Worm (Caenorhabditis elegans) whole organism, L4 larva: ENCODE results near the gene F35E8.9.
"Not testable (repeated sequence)": the region's sequence is repeated elsewhere in the genome, so short reads cannot be mapped to it uniquely, and the experiment has no call there.

Experiments
- D1046.2 ChIP-seq: fragments of 200-800 bp; sonication (Bioruptor generic); IDR thresholded peaks from 2 replicates; pipeline ENCODE4 v1.3.6; 2022; ENCODE audit warnings: missing genetic modification characterization, missing compliant biosample characterization
- F49E8.2 ChIP-seq: sonication (generic microtip); optimal IDR thresholded peaks from 2 replicates; lab custom pipeline; 2016; ENCODE audit warnings: missing compliant biosample characterization, mild to moderate bottlenecking, missing genetic modification characterization, borderline replicate concordance
- Y48G9A.11 ChIP-seq: fragments of 200-800 bp; sonication (Bioruptor generic); IDR thresholded peaks from 2 replicates; pipeline ENCODE4 v1.3.6; 2022; ENCODE audit warnings: missing genetic modification reagents, missing genetic modification characterization, missing compliant biosample characterization
- ZK337.2 ChIP-seq: fragments of 200-800 bp; sonication (Bioruptor generic); IDR thresholded peaks from 2 replicates; pipeline ENCODE4 v1.3.6; 2022; ENCODE audit warnings: missing genetic modification reagents, missing genetic modification characterization, missing compliant biosample characterization
- ZK546.5 ChIP-seq, 2 experiments: sonication (generic microtip); optimal IDR thresholded peaks; 2 replicates each; lab custom pipeline; 2017; ENCODE audit warnings: missing biosample characterization in 2 of 2, missing genetic modification characterization in 2 of 2
- ama-1 ChIP-seq: fragments of 150-350 bp; optimal IDR thresholded peaks from 2 replicates; lab custom pipeline; 2014; ENCODE audit warnings: inconsistent platforms, mixed read lengths
- ceh-20 ChIP-seq: fragments of 200-800 bp; sonication (Bioruptor generic); IDR thresholded peaks from 2 replicates; pipeline ENCODE4 v1.3.6; 2022; ENCODE audit warnings: missing genetic modification reagents, missing genetic modification characterization, missing compliant biosample characterization
- ceh-28 ChIP-seq: fragments of 150-350 bp; optimal IDR thresholded peaks from 2 replicates; lab custom pipeline; 2014; ENCODE audit warnings: missing biosample characterization, missing genetic modification reagents, missing genetic modification characterization
- ces-1 ChIP-seq: fragments of 150-350 bp; sonication (generic microtip); optimal IDR thresholded peaks from 4 replicates; lab custom pipeline; 2014; ENCODE audit warnings: missing biosample characterization, missing genetic modification reagents, missing genetic modification characterization
- ctbp-1 ChIP-seq: fragments of 200-800 bp; sonication (Bioruptor generic); IDR thresholded peaks from 2 replicates; pipeline ENCODE4 v1.3.6; 2022; ENCODE audit warnings: missing genetic modification reagents, missing genetic modification characterization, missing compliant biosample characterization
- daf-16 ChIP-seq, 3 experiments: sonication (generic microtip); optimal IDR thresholded peaks; 2 replicates each; lab custom pipeline; 2016 to 2017; ENCODE audit warnings: missing genetic modification characterization in 3 of 3, missing genetic modification reagents in 3 of 3, mild to moderate bottlenecking in 2 of 3, missing compliant biosample characterization in 2 of 3, missing biosample characterization in 1 of 3, moderate library complexity in 1 of 3
- daf-8 ChIP-seq: fragments of 200-800 bp; sonication (Bioruptor generic); IDR thresholded peaks from 2 replicates; pipeline ENCODE4 v1.3.6; 2022; ENCODE audit warnings: missing genetic modification characterization, missing compliant biosample characterization
- dpl-1 ChIP-seq: fragments of 150-350 bp; optimal IDR thresholded peaks from 2 replicates; lab custom pipeline; 2014; ENCODE audit warnings: missing biosample characterization, missing genetic modification reagents, missing genetic modification characterization
- egl-43 ChIP-seq: fragments of 200-800 bp; sonication (Bioruptor generic); IDR thresholded peaks from 2 replicates; pipeline ENCODE4 v1.3.6; 2022; ENCODE audit warnings: missing genetic modification reagents, missing genetic modification characterization, missing compliant biosample characterization
- lin-1 ChIP-seq: fragments of 200-800 bp; sonication (Bioruptor generic); IDR thresholded peaks from 2 replicates; pipeline ENCODE4 v1.3.6; 2022; ENCODE audit warnings: missing genetic modification reagents, missing genetic modification characterization, missing compliant biosample characterization
- lir-3 ChIP-seq: sonication (generic microtip); optimal IDR thresholded peaks from 2 replicates; lab custom pipeline; 2016; ENCODE audit warnings: mild to moderate bottlenecking, missing genetic modification characterization, missing compliant biosample characterization
- madf-9 ChIP-seq: fragments of 200-800 bp; sonication (Bioruptor generic); conservative IDR thresholded peaks from 2 replicates; pipeline ENCODE4 v1.3.6; 2022; ENCODE audit warnings: missing genetic modification reagents, missing genetic modification characterization, missing compliant biosample characterization
- mep-1 ChIP-seq: fragments of 150-350 bp; sonication (generic microtip); optimal IDR thresholded peaks from 3 replicates; lab custom pipeline; 2014; ENCODE audit warnings: missing biosample characterization, missing genetic modification characterization
- nhr-102 ChIP-seq: sonication (generic microtip); optimal IDR thresholded peaks from 2 replicates; lab custom pipeline; 2016; ENCODE audit warnings: mild to moderate bottlenecking, missing genetic modification characterization, moderate library complexity, missing compliant biosample characterization
- nhr-28 ChIP-seq: fragments of 150-350 bp; optimal IDR thresholded peaks from 2 replicates; lab custom pipeline; 2014; ENCODE audit warnings: missing biosample characterization, missing genetic modification characterization
- nhr-41 ChIP-seq: fragments of 200-800 bp; sonication (Bioruptor generic); IDR thresholded peaks from 2 replicates; pipeline ENCODE4 v1.3.6; 2022; ENCODE audit warnings: missing genetic modification reagents, missing genetic modification characterization, missing compliant biosample characterization
- nhr-42 ChIP-seq: fragments of 200-800 bp; sonication (Bioruptor generic); IDR thresholded peaks from 2 replicates; pipeline ENCODE4 v1.3.6; 2022; ENCODE audit warnings: missing genetic modification characterization, missing compliant biosample characterization
- nhr-6 ChIP-seq: fragments of 150-350 bp; optimal IDR thresholded peaks from 2 replicates; lab custom pipeline; 2014; ENCODE audit warnings: missing biosample characterization, missing genetic modification characterization
- nhr-77 ChIP-seq: fragments of 150-350 bp; optimal IDR thresholded peaks from 2 replicates; lab custom pipeline; 2014; ENCODE audit warnings: missing biosample characterization, missing genetic modification characterization
- php-3 ChIP-seq: fragments of 200-800 bp; sonication (Bioruptor generic); IDR thresholded peaks from 2 replicates; pipeline ENCODE4 v1.3.6; 2022; ENCODE audit warnings: missing genetic modification reagents, missing genetic modification characterization, missing compliant biosample characterization
- rbr-2 ChIP-seq: sonication (generic microtip); optimal IDR thresholded peaks from 2 replicates; lab custom pipeline; 2016; ENCODE audit warnings: missing genotype, missing genetic modification characterization, missing compliant biosample characterization
- skn-1 ChIP-seq: fragments of 150-350 bp; optimal IDR thresholded peaks from 2 replicates; lab custom pipeline; 2014; ENCODE audit warnings: missing biosample characterization, missing genetic modification characterization
- unc-62 ChIP-seq, 3 experiments: fragments of 150-350 bp in 1 of 3; sonication (generic microtip); optimal IDR thresholded peaks in 2 of 3; peaks in 1 of 3; 1 replicate in 1 of 3; 2 replicates in 2 of 3; lab custom pipeline; 2014 to 2017; ENCODE audit warnings: missing biosample characterization in 3 of 3, missing genetic modification characterization in 3 of 3, missing genetic modification reagents in 3 of 3, missing genotype in 1 of 3
- zag-1 ChIP-seq: fragments of 150-350 bp; optimal IDR thresholded peaks from 2 replicates; lab custom pipeline; 2014; ENCODE audit warnings: missing biosample characterization, missing genetic modification characterization
- zfp-3 ChIP-seq: fragments of 200-800 bp; sonication (Bioruptor generic); conservative IDR thresholded peaks from 2 replicates; pipeline ENCODE4 v1.3.6; 2022; ENCODE audit warnings: missing genetic modification reagents, missing genetic modification characterization, missing compliant biosample characterization

F35E8.9 gene

DNA sequence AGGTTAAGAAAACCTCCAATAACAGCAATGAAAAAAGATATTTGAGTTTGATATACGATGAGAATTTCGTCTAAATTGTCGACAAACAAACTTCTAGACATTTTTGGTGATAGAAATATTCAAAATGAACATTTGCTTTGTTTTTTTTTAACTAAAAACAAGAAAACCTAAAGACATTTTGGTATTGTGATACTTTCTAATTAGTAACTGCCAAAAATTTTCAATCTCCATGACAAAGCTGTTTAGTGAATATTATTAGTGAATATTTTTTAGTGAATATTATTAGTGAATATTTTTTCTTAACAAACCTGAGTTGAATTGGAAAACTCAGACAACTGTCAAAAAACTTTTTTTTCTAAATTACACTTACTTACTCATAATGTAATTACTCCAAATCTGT, 22.9 kb upstream of the F35E8.9 start, which contains the start of gene srw-55:
Gene srw-55, minus strand, starts transcription at position 101 of the 400 bp plus-strand sequence.
- TF ChIP-seq zag-1 (no peak), daf-8 (no peak), php-3 (GFP tag; lab: Robert Waterston, UW) (no peak), nhr-41 (GFP tag; lab: Robert Waterston, UW) (no peak), unc-62 (GFP tag; optimal IDR thresholded peaks at IDR 0.05 in 1 of 2; lab: Kevin White, UChicago) (peak in 1 of 2 experiments; percentile 66), unc-62 (tag; optimal IDR thresholded peaks at IDR 0.05; lab: Kevin White, UChicago) (no peak), ama-1 (lab: Kevin White, UChicago) (no peak), mep-1 (no peak)
- TF ChIP-seq, all 104 proteins: peak for 1

DNA sequence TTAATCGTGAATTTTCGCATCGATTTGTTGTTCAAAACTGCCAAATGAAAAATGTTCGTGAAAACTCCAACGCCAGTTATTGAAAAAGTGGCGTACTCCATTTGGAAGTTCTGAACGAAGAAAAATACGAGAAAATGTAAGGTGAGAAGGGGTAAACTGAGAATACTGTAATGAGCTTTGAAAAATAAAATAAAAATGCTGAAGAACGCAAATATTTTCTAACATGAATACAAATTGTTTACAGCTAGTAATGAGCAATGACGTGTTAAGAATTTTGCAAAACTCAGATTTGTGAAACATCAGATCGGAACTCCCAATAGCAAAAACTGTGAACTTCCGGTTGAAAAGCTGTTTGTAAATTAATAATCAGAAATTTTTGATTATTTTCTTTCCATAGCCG, 15.0 kb upstream of the F35E8.9 start, which contains the start of gene srw-26:
Gene srw-26, minus strand, starts transcription at position 101 of the 400 bp plus-strand sequence.
- TF ChIP-seq egl-43 (no peak), F49E8.2 (tag; lab: Kevin White, UChicago) (no peak), ces-1 (GFP tag; lab: Kevin White, UChicago) (no peak), ZK546.5 (tag; optimal IDR thresholded peaks at IDR 0.05; lab: Kevin White, UChicago) (no peak), ceh-28 (tag; lab: Kevin White, UChicago) (no peak), nhr-6 (tag; lab: Kevin White, UChicago) (no peak)

DNA sequence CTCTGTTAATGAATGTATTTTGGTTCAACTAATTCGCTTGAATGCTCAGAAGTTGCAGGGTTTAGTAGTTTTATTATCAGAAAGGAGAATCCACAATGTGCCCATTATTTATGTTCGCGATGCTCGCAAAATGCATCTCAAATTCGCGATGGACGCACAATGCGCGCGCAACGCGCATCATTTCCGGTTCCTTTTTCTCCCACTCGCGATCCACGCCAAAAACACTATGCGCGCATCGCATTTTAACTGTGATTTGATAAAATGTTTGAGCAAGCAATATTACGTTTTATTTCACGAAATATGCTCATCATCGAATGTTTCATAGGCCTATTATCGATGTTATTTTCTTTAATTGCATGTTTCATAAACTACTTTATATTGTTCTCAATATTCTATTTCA, 12.5 kb upstream of the F35E8.9 start, which contains the start of gene srbc-77:
Gene srbc-77, plus strand, starts transcription at position 301 of the 400 bp plus-strand sequence.
- TF ChIP-seq lir-3 (tag; lab: Kevin White, UChicago); D1046.2; dpl-1 (GFP tag; lab: Kevin White, UChicago): not testable (repeated sequence)

DNA sequence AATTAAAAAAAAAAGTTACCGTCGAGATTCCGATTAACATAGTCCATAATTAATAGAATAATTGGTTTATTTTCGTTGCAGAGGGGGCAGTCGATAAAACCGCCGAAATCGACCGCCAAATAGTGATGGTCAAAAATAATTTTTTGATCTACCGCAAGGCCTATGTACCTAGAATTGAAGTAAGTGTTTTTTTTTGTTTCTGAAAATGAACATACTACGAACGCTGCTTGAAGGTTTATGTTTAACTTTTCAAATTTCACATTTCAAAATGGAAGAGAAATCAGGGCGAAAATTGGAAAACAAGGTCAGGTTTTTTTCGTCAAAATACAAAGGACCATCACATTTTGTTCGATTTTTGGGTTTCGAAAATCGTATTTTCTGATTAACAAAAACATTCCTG, 11.0 kb upstream of the F35E8.9 start, which contains the start of gene pzf-1:
Gene pzf-1, minus strand, starts transcription at position 101 of the 400 bp plus-strand sequence.
- TF ChIP-seq rbr-2 (tag; lab: Kevin White, UChicago) (no peak), zag-1 (no peak), madf-9 (GFP tag; lab: Robert Waterston, UW) (no peak), ctbp-1 (no peak), ceh-28 (tag; lab: Kevin White, UChicago) (no peak), ceh-20 (GFP tag; lab: Robert Waterston, UW) (no peak), daf-8 (no peak), zfp-3 (GFP tag; lab: Robert Waterston, UW) (no peak), lin-1 (GFP tag; lab: Robert Waterston, UW) (no peak), nhr-42 (no peak), ZK337.2 (GFP tag; lab: Robert Waterston, UW) (no peak), nhr-77 (tag; lab: Kevin White, UChicago) (no peak), nhr-28 (tag; lab: Kevin White, UChicago) (no peak), nhr-102 (tag; lab: Kevin White, UChicago) (no peak)

DNA sequence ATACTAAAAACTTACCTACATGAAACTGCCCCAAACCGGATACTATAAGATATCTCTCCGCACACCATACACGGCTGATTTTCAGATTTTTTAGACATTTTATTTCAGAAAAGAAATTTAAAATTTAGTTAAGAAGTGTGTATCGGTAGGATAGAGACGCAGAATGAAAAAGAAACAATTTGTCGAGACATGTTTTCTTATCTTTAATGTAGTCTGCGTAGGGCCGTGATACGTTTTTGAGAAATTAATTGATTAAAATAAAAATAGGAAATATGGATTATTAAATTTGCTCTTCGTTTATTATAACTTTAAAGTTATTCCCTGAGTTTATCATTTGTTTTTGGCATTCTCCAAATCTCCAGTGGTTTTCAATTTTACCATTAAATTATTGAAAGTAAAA, 6.9 kb upstream of the F35E8.9 start, which contains the start of gene nhr-108:
Gene nhr-108, minus strand, starts transcription at position 166 of the 400 bp plus-strand sequence.
- no peak for TF ChIP-seq daf-16 (GFP tag; optimal IDR thresholded peaks at IDR 0.05; lab: Kevin White, UChicago)
- TF ChIP-seq daf-16 (tag; optimal IDR thresholded peaks at IDR 0.05; lab: Kevin White, UChicago): peak; percentile 39
- TF ChIP-seq nhr-77 (tag; lab: Kevin White, UChicago): peak; percentile 68
- no peak for TF ChIP-seq skn-1 (tag; lab: Kevin White, UChicago)
- TF ChIP-seq Y48G9A.11: no peak
- TF ChIP-seq nhr-28 (tag; lab: Kevin White, UChicago): peak; percentile 87

DNA sequence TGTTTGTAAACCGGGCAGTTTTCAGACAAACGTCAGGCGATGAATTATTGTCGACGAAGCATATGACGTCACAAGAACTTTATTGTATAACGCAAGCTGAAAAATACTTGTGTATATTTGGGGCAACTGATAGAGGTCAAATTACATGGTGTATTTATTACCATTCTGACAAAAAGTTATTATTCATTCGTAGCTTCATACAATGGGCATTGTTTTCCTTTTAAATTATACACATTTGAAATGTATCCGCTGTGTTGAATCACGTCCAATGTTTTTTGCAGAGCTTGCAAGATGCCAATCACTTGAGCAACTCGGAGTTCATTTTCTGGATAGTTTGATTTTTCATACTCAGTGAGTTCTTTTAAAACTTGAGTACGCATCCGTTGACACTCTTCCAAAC, 5.6 kb upstream of the F35E8.9 start, which contains the start of gene F35E8.13:
Gene F35E8.13, plus strand, starts transcription at position 301 of the 400 bp plus-strand sequence.
- TF ChIP-seq nhr-42: no peak
